Fruit fly (Drosophila melanogaster) S2 (cell line): ENCODE measurements around the gene CG32591.

Experiments used
- CG8478 ChIP-seq: fragments of >200 bp; optimal IDR thresholded peaks from 2 replicates; lab custom pipeline; 2018
- CTCF ChIP-seq, 2 experiments: fragments of >200 bp; optimal IDR thresholded peaks; 2 replicates each; lab custom pipeline; 2018

- TF ChIP-seq CTCF (optimal IDR thresholded peaks at IDR 0.05; lab: Kevin White, UChicago) (no peak), CG8478 (lab: Kevin White, UChicago) (no peak)
These were observed 21.8 kb upstream of the CG32591 start for dm6 chrX:14950273-14951272.
